Fruit fly (Drosophila melanogaster): ENCODE measurements around the gene Acbp2.

DNA sequence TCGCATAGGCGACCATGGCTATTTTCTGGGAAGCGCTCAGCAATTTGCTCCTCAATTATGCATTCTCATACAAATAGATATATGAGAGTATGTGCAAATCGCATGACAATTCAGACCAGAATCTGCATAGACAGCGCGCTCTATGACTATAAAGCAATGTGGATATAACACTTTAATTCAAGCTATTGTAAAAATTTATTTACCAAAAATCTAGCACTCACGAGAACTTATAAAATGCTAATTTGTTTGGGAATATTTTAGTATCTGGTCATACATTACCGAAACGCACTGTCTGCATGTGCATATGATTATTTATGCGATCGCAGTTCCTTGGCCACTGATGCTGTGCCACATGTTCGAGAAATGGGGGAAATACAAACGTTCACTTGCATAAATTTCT, 19.2 kb downstream of the Acbp2 start:
- no peak for TF ChIP-seq CG10462 (GFP tag; optimal IDR thresholded peaks at IDR 0.05)
- TF ChIP-seq Poxn (GFP tag; IDR thresholded peaks at IDR 0.05), result no peak
- no peak for TF ChIP-seq CG16815 (GFP tag; optimal IDR thresholded peaks at IDR 0.05)
- no peak for TF ChIP-seq mam (GFP tag; optimal IDR thresholded peaks at IDR 0.05)
- TF ChIP-seq CG8924 (tag; optimal IDR thresholded peaks at IDR 0.05), result no peak
- no peak for TF ChIP-seq CG8089 (GFP tag; optimal IDR thresholded peaks at IDR 0.05)
- TF ChIP-seq CG13123 (GFP tag; optimal IDR thresholded peaks at IDR 0.05), result no peak
- no peak for TF ChIP-seq cg (GFP tag; optimal IDR thresholded peaks at IDR 0.05)
- TF ChIP-seq bbx (GFP tag; IDR thresholded peaks at IDR 0.05; ENCODE audit: partially characterized antibody), result no peak
- TF ChIP-seq Usf (GFP tag; optimal IDR thresholded peaks at IDR 0.05), result no peak
- TF ChIP-seq CG5245 (GFP tag; optimal IDR thresholded peaks at IDR 0.05), result no peak
- no peak for TF ChIP-seq CG12659 (GFP tag; optimal IDR thresholded peaks at IDR 0.05)
- TF ChIP-seq E2f2 (GFP tag; IDR thresholded peaks at IDR 0.05), result no peak
